Fruit fly (Drosophila melanogaster) S2 (cell line): Measurements from ENCODE around the gene Epp.

ENCODE experiments used
- CG8478 ChIP-seq: fragments of >200 bp; optimal IDR thresholded peaks from 2 replicates; lab custom pipeline; 2018
- CTCF ChIP-seq, 2 experiments: fragments of >200 bp; optimal IDR thresholded peaks; 2 replicates each; lab custom pipeline; 2018

dm6 chr3R:23994578-23994977, 1.9 kb upstream of the Epp start:
- TF ChIP-seq CG8478 (lab: Kevin White, UChicago) (no peak), CTCF (optimal IDR thresholded peaks at IDR 0.05; lab: Kevin White, UChicago) (no peak)
